Fruit fly (Drosophila melanogaster) whole organism, pupa: ENCODE data around the gene blp.

Experiments
- CG17806 ChIP-seq: fragments of 200-800 bp; sonication (Bioruptor generic); optimal IDR thresholded peaks from 2 replicates; lab custom pipeline; 2018; ENCODE audit warnings: missing biosample characterization, mild to moderate bottlenecking, missing genetic modification characterization, moderate library complexity
- CG4496 ChIP-seq: fragments of 200-800 bp; sonication (Bioruptor generic); IDR thresholded peaks from 3 replicates; pipeline ENCODE4 v1.3.6; 2022; ENCODE audit warnings: missing biosample characterization, missing genetic modification characterization
- EcR ChIP-seq: fragments of 200-800 bp; sonication (Bioruptor generic); optimal IDR thresholded peaks from 3 replicates; lab custom pipeline; 2019; ENCODE audit warnings: missing biosample characterization, missing genetic modification characterization, mild to moderate bottlenecking, moderate library complexity, missing genetic modification reagents
- Snoo ChIP-seq: fragments of 200-800 bp; sonication (Bioruptor generic); optimal IDR thresholded peaks from 3 replicates; lab custom pipeline; 2017; ENCODE audit warnings: missing biosample characterization, mild to moderate bottlenecking, missing genetic modification characterization, inconsistent platforms
- fd96Ca ChIP-seq: fragments of 200-800 bp; sonication (Bioruptor generic); IDR thresholded peaks from 3 replicates; pipeline ENCODE4 v1.3.6; 2022; ENCODE audit warnings: missing biosample characterization, missing genetic modification characterization

- TF ChIP-seq fd96Ca (GFP tag; lab: Robert Waterston, UW), result no peak
- TF ChIP-seq CG17806, result no peak
- no peak for TF ChIP-seq EcR (GFP tag; lab: Kevin White, UChicago)
- no peak for TF ChIP-seq CG4496 (GFP tag; lab: Robert Waterston, UW)
- TF ChIP-seq Snoo (tag; lab: Kevin White, UChicago), result no peak
Measured at dm6 chr3R:15898302-15898701, 35.3 kb upstream of the blp start.
